Fruit fly (Drosophila melanogaster): Measurements from ENCODE around the gene lok.
A peak's percentile ranks its signal among the peaks of the same experiment; 100 is the strongest.

The lok gene

DNA sequence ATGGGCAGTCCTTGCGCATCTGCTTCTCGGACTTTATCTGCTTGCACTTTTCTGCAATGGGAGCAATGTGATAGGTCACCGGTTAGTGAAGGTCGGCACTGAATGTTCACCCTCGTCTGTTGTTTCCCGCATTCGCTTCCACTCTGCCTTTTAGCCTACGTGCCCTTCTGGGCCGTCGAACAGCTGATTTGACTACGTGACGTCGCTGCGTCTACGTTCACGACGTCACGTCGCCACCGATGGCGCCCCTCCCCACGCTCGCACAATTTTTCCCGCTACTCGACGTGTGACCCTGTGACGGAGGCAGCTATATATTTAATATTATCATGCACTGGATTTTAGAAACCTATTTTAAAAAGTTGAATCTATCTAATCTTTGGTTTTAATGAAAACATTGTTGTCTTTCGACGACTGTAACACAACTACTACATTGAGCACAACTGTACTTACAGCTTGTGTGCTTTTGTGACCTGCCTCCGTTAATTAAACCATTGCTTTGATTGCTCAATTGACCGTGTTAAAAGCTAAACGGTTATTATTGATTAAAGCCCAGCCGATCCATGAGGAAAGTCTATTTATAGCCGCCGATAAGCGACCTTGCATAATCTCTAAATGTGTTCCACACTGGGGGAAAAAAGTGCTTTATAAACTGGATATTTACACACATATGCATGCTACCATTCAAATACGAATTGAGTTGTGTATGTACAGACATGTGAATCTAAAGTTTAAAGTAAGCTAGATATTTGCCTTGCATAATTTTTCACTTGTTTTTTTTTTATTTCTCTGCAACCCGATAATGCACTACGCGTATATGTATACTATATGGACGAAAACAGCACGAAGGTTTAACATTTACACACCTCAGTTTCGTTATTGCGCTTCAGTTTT is 22.0 kb downstream of the lok start (continued):
- no peak for TF ChIP-seq CG9139 (GFP tag; optimal IDR thresholded peaks at IDR 0.05)
- TF ChIP-seq Ets96B (tag; optimal IDR thresholded peaks at IDR 0.05): peak; percentile 2
- no peak for TF ChIP-seq CG11902 (GFP tag; optimal IDR thresholded peaks at IDR 0.05)
- no peak for TF ChIP-seq Hr38 (GFP tag; optimal IDR thresholded peaks at IDR 0.05)
- TF ChIP-seq OdsH (GFP tag; optimal IDR thresholded peaks at IDR 0.05): peak; percentile 54
- peak; percentile 68 for TF ChIP-seq CG6163 (GFP tag; IDR thresholded peaks at IDR 0.05)
- TF ChIP-seq Sox14 (GFP tag; optimal IDR thresholded peaks at IDR 0.05): peak; percentile 23
- TF ChIP-seq CG6808 (GFP tag; optimal IDR thresholded peaks at IDR 0.05): peak; percentile 12
- TF ChIP-seq dsx (GFP tag; optimal IDR thresholded peaks at IDR 0.05; ENCODE audit: poor library complexity, severe bottlenecking): no peak
- TF ChIP-seq CG11762 (GFP tag; optimal IDR thresholded peaks at IDR 0.05; ENCODE audit: insufficient read depth): peak; percentile 29
- TF ChIP-seq CG15336 (GFP tag; IDR thresholded peaks at IDR 0.05): peak; percentile 45; the same call in 1 of the 2 replicates
- peak; percentile 58 for TF ChIP-seq acj6 (GFP tag; optimal IDR thresholded peaks at IDR 0.05)
- peak; percentile 20 for TF ChIP-seq net (GFP tag; optimal IDR thresholded peaks at IDR 0.05)
- peak; percentile 16 for TF ChIP-seq Met (GFP tag; optimal IDR thresholded peaks at IDR 0.05)
- TF ChIP-seq fkh (GFP tag; optimal IDR thresholded peaks at IDR 0.05): peak; percentile 24
- TF ChIP-seq Eip93F (GFP tag; optimal IDR thresholded peaks at IDR 0.05): no peak
- peak; percentile 58 for TF ChIP-seq Sox102F (GFP tag; optimal IDR thresholded peaks at IDR 0.05)
- TF ChIP-seq CG1621 (tag; optimal IDR thresholded peaks at IDR 0.05): peak; percentile 32
- TF ChIP-seq fd85E (GFP tag; optimal IDR thresholded peaks at IDR 0.05): peak; percentile 35
- no peak for TF ChIP-seq CG11294 (GFP tag; IDR thresholded peaks at IDR 0.05)
- TF ChIP-seq spab (GFP tag; optimal IDR thresholded peaks at IDR 0.05): peak; percentile 7
- 0 out of 3 replicates have a peak, but pooled peaks have one; percentile 36 for TF ChIP-seq eg (GFP tag; IDR thresholded peaks at IDR 0.05)
- TF ChIP-seq Sox15 (GFP tag; optimal IDR thresholded peaks at IDR 0.05): peak; percentile 28
- TF ChIP-seq CG10669 (GFP tag; optimal IDR thresholded peaks at IDR 0.05): peak; percentile 37
- TF ChIP-seq Eip78C (GFP tag): peak; percentile 77
- TF ChIP-seq CG16779 (tag; optimal IDR thresholded peaks at IDR 0.05): peak; percentile 1
- TF ChIP-seq Ets21C (GFP tag; optimal IDR thresholded peaks at IDR 0.05): no peak
- peak; percentile 30 for TF ChIP-seq topi (GFP tag; optimal IDR thresholded peaks at IDR 0.05)
- TF ChIP-seq CG6854 (GFP tag; optimal IDR thresholded peaks at IDR 0.05): no peak
- TF ChIP-seq svp (GFP tag): peak; percentile 82
- TF ChIP-seq Smox (GFP tag; optimal IDR thresholded peaks at IDR 0.05): peak; percentile 43
- TF ChIP-seq lz (GFP tag; optimal IDR thresholded peaks at IDR 0.05): peak; percentile 42
- peak; percentile 5 for TF ChIP-seq Hr4 (GFP tag; optimal IDR thresholded peaks at IDR 0.05)
- TF ChIP-seq Eip75B (GFP tag; optimal IDR thresholded peaks at IDR 0.05): no peak
- no peak for TF ChIP-seq Lpt (GFP tag; optimal IDR thresholded peaks at IDR 0.05)
- TF ChIP-seq Gug (GFP tag; IDR thresholded peaks at IDR 0.05): 0 out of 2 replicates have a peak, but pooled peaks have one; percentile 20
- peak; percentile 17 for TF ChIP-seq CG8319 (GFP tag; optimal IDR thresholded peaks at IDR 0.05)
- TF ChIP-seq CG3032 (tag; optimal IDR thresholded peaks at IDR 0.05): peak; percentile 26

DNA sequence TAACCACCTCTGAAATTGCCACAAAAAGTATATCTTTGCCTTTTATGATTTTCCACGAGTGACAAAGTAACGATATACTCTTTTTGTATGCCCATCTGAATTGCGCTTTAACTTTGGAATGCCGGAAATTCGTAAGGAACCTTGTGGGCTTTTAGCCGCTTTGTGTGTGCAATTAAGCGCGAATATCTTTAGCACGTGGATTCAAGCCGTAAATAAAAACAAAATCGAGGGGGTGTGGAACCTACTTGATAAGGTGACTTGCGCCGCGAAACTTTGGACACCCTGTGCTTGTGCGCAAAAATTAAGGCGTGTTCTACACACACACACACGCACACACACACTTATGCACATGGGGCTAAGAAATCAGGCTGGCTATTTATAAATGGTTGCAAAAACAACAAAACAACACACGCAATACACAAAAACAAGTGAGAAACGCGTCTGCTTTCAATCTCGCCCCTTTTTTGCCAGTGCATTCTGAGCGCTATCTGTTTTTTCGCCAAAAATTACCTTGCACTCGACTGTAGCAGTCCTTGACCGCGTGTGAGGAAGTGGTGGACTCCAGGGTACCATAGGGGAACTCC is 22.9 kb downstream of the lok start:
- TF ChIP-seq Hr38 (GFP tag; optimal IDR thresholded peaks at IDR 0.05) (no peak), CG8119 (GFP tag; IDR thresholded peaks at IDR 0.05) (0 out of 3 replicates have a peak, but pooled peaks have one; percentile 35), CG6276 (GFP tag; optimal IDR thresholded peaks at IDR 0.05) (peak; percentile 0), CG9139 (GFP tag; optimal IDR thresholded peaks at IDR 0.05) (peak; percentile 8), Eip78C (GFP tag) (no peak), dsx (GFP tag; optimal IDR thresholded peaks at IDR 0.05; ENCODE audit: poor library complexity, severe bottlenecking) (peak; percentile 36), CG6163 (GFP tag; IDR thresholded peaks at IDR 0.05) (0 out of 3 replicates have a peak, but pooled peaks have one; percentile 31), Eip93F (GFP tag; optimal IDR thresholded peaks at IDR 0.05) (peak; percentile 53), Sox102F (GFP tag; optimal IDR thresholded peaks at IDR 0.05) (no peak), svp (GFP tag) (peak; percentile 47), Ets96B (tag; optimal IDR thresholded peaks at IDR 0.05) (no peak), Smox (GFP tag; optimal IDR thresholded peaks at IDR 0.05) (no peak), ss (GFP tag; optimal IDR thresholded peaks at IDR 0.05) (peak; percentile 47 to 48), eg (GFP tag; IDR thresholded peaks at IDR 0.05) (0 out of 3 replicates have a peak, but pooled peaks have one; percentile 5)

Data from whole organism, prepupa.